Fruit fly (Drosophila melanogaster) whole organism, embryonic: ENCODE data around the gene CG32573.

ENCODE experiments used
- Bgb ChIP-seq: fragments of 200-800 bp; sonication (Bioruptor generic); IDR thresholded peaks from 2 replicates; pipeline ENCODE4 v1.3.6; 2022; ENCODE audit warnings: missing biosample characterization, missing genetic modification characterization; ENCODE audit not compliant: partially characterized antibody
- CG10209 ChIP-seq: fragments of 200-800 bp; sonication (Bioruptor generic); optimal IDR thresholded peaks from 3 replicates; lab custom pipeline; 2017; ENCODE audit warnings: missing biosample characterization, mild to moderate bottlenecking, missing genetic modification characterization, missing genetic modification reagents
- CG1024 ChIP-seq: fragments of 200-800 bp; sonication (Bioruptor generic); IDR thresholded peaks from 2 replicates; pipeline ENCODE4 v1.3.6; 2022; ENCODE audit warnings: missing biosample characterization, missing genetic modification characterization
- CG12071 ChIP-seq: fragments of 200-800 bp; sonication (Bioruptor generic); optimal IDR thresholded peaks from 3 replicates; lab custom pipeline; 2018; ENCODE audit warnings: missing biosample characterization, mild to moderate bottlenecking, missing genetic modification characterization
- CG13624 ChIP-seq: fragments of 200-800 bp; sonication (Bioruptor generic); optimal IDR thresholded peaks from 2 replicates; lab custom pipeline; 2016; ENCODE audit warnings: missing biosample characterization, missing genetic modification characterization
- CG14965 ChIP-seq: fragments of 200-800 bp; sonication (Bioruptor generic); optimal IDR thresholded peaks from 2 replicates; lab custom pipeline; 2016; ENCODE audit warnings: missing biosample characterization, missing genetic modification characterization, borderline replicate concordance
- CG16815 ChIP-seq: fragments of 200-800 bp; sonication (Bioruptor generic); optimal IDR thresholded peaks from 3 replicates; lab custom pipeline; 2017; ENCODE audit warnings: missing biosample characterization, mild to moderate bottlenecking, missing genetic modification characterization
- CG18764 ChIP-seq: fragments of 200-800 bp; sonication (Bioruptor generic); optimal IDR thresholded peaks from 3 replicates; lab custom pipeline; 2016; ENCODE audit warnings: missing biosample characterization, missing genetic modification characterization
- CG33557 ChIP-seq: fragments of 200-800 bp; sonication (Bioruptor generic); optimal IDR thresholded peaks from 2 replicates; lab custom pipeline; 2019; ENCODE audit warnings: missing biosample characterization, mild to moderate bottlenecking, missing genetic modification characterization, moderate library complexity
- CG3407 ChIP-seq: fragments of 200-800 bp; sonication (Bioruptor generic); optimal IDR thresholded peaks from 2 replicates; lab custom pipeline; 2018; ENCODE audit warnings: missing biosample characterization, mild to moderate bottlenecking, missing genetic modification characterization
- CG34224 ChIP-seq: fragments of 200-800 bp; sonication (Bioruptor generic); IDR thresholded peaks from 3 replicates; pipeline ENCODE4 v1.3.6; 2022; ENCODE audit warnings: missing biosample characterization, missing genetic modification characterization; ENCODE audit not compliant: partially characterized antibody
- CG43689 ChIP-seq: fragments of 200-800 bp; sonication (Bioruptor generic); IDR thresholded peaks from 2 replicates; pipeline ENCODE4 v1.3.6; 2022; ENCODE audit warnings: missing biosample characterization, missing genetic modification characterization
- CG4404 ChIP-seq: fragments of 200-800 bp; sonication (Bioruptor generic); IDR thresholded peaks from 2 replicates; pipeline ENCODE4 v1.3.6; 2022; ENCODE audit warnings: missing biosample characterization, missing genetic modification characterization
- CG8290 ChIP-seq, 3 experiments: fragments of 200-800 bp; sonication (Bioruptor generic); optimal IDR thresholded peaks; 2 replicates each; lab custom pipeline; 2016 to 2019; ENCODE audit warnings: missing biosample characterization in 3 of 3, missing genetic modification characterization in 3 of 3, mild to moderate bottlenecking in 2 of 3, moderate library complexity in 1 of 3
- CG8359 ChIP-seq: fragments of 200-800 bp; sonication (Bioruptor generic); optimal IDR thresholded peaks from 2 replicates; lab custom pipeline; 2017; ENCODE audit warnings: missing biosample characterization, mild to moderate bottlenecking, missing genetic modification characterization, borderline replicate concordance
- CG9727 ChIP-seq: fragments of 200-800 bp; sonication (Bioruptor generic); optimal IDR thresholded peaks from 3 replicates; lab custom pipeline; 2017; ENCODE audit warnings: missing biosample characterization, mild to moderate bottlenecking, missing genetic modification characterization
- CG9932 ChIP-seq: fragments of 200-800 bp; sonication (Bioruptor generic); IDR thresholded peaks from 2 replicates; pipeline ENCODE4 v1.3.6; 2022; ENCODE audit warnings: missing biosample characterization, missing genetic modification characterization
- Chrac-16 ChIP-seq: fragments of 200-800 bp; sonication (Bioruptor generic); optimal IDR thresholded peaks from 3 replicates; lab custom pipeline; 2016; ENCODE audit warnings: missing biosample characterization, missing genetic modification characterization
- CrebB ChIP-seq: fragments of 200-800 bp; sonication (Bioruptor generic); optimal IDR thresholded peaks from 3 replicates; lab custom pipeline; 2018; ENCODE audit warnings: missing biosample characterization, mild to moderate bottlenecking, missing genetic modification characterization
- Dref ChIP-seq: fragments of 200-800 bp; sonication (Bioruptor generic); IDR thresholded peaks from 2 replicates; pipeline ENCODE4 v1.3.6; 2022; ENCODE audit warnings: missing biosample characterization, missing genetic modification characterization
- HLHmδ ChIP-seq: fragments of 200-800 bp; sonication (Bioruptor generic); optimal IDR thresholded peaks from 2 replicates; lab custom pipeline; 2018; ENCODE audit warnings: missing biosample characterization, mild to moderate bottlenecking, missing genetic modification characterization, moderate library complexity
- Hand ChIP-seq: fragments of 200-800 bp; sonication (Bioruptor generic); optimal IDR thresholded peaks from 2 replicates; lab custom pipeline; 2017; ENCODE audit warnings: mild to moderate bottlenecking, missing biosample characterization, missing genetic modification reagents, missing genetic modification characterization
- NFAT ChIP-seq: fragments of 200-800 bp; sonication (Bioruptor generic); IDR thresholded peaks from 2 replicates; pipeline ENCODE4 v1.3.6; 2022; ENCODE audit warnings: missing biosample characterization, missing genetic modification characterization
- Ptx1 ChIP-seq: fragments of 200-800 bp; sonication (Bioruptor generic); IDR thresholded peaks from 2 replicates; pipeline ENCODE4 v1.3.6; 2022; ENCODE audit warnings: missing biosample characterization, missing genetic modification characterization
- Taf1 ChIP-seq: fragments of 200-800 bp; sonication (Bioruptor generic); IDR thresholded peaks from 2 replicates; pipeline ENCODE4 v1.3.6; 2022; ENCODE audit warnings: missing biosample characterization, missing genetic modification characterization
- Vsx1 ChIP-seq: fragments of 200-800 bp; sonication (Bioruptor generic); optimal IDR thresholded peaks from 2 replicates; lab custom pipeline; 2017; ENCODE audit warnings: missing biosample characterization, mild to moderate bottlenecking, missing genetic modification characterization, missing genetic modification reagents
- ash1 ChIP-seq: fragments of 200-800 bp; sonication (Bioruptor generic); optimal IDR thresholded peaks from 2 replicates; lab custom pipeline; 2018; ENCODE audit warnings: missing biosample characterization, mild to moderate bottlenecking, missing genetic modification characterization
- bab2 ChIP-seq: fragments of 200-800 bp; sonication (Bioruptor generic); optimal IDR thresholded peaks from 2 replicates; lab custom pipeline; 2016; ENCODE audit warnings: missing biosample characterization, missing genetic modification characterization
- dmrt99B ChIP-seq: fragments of 200-800 bp; sonication (Bioruptor generic); optimal IDR thresholded peaks from 2 replicates; lab custom pipeline; 2018; ENCODE audit warnings: missing biosample characterization, mild to moderate bottlenecking, missing genetic modification characterization, moderate library complexity
- dpn ChIP-seq, 2 experiments: fragments of 200-800 bp; sonication (Bioruptor generic); optimal IDR thresholded peaks; 3 replicates each; lab custom pipeline; 2016; ENCODE audit warnings: missing biosample characterization in 2 of 2, missing genetic modification characterization in 2 of 2
- eve ChIP-seq, 2 experiments: fragments of >200 bp; optimal IDR thresholded peaks; 2 replicates each; lab custom pipeline; 2017; ENCODE audit warnings: missing biosample characterization in 2 of 2, missing genetic modification characterization in 2 of 2
- gsb ChIP-seq: fragments of 200-800 bp; sonication (Bioruptor generic); IDR thresholded peaks from 2 replicates; pipeline ENCODE4 v1.3.6; 2022; ENCODE audit warnings: missing biosample characterization, missing genetic modification characterization
- jigr1 ChIP-seq: fragments of 200-800 bp; sonication (Bioruptor generic); IDR thresholded peaks from 3 replicates; pipeline ENCODE4 v1.3.6; 2022; ENCODE audit warnings: missing biosample characterization, missing genetic modification characterization
- lilli ChIP-seq: fragments of 200-800 bp; sonication (Bioruptor generic); optimal IDR thresholded peaks from 3 replicates; lab custom pipeline; 2016; ENCODE audit warnings: missing biosample characterization, missing genetic modification characterization
- lov ChIP-seq, 2 experiments: fragments of 200-800 bp in 1 of 2; fragments of >200 bp in 1 of 2; sonication (Bioruptor generic) in 1 of 2; IDR thresholded peaks in 1 of 2; optimal IDR thresholded peaks in 1 of 2; 2 replicates in 1 of 2; 3 replicates in 1 of 2; pipeline versions ENCODE4 v1.3.6 to Lab custom; 2017 to 2022; ENCODE audit warnings: missing biosample characterization in 1 of 2, missing genetic modification characterization in 1 of 2
- nerfin-1 ChIP-seq: fragments of 200-800 bp; sonication (Bioruptor generic); optimal IDR thresholded peaks from 3 replicates; lab custom pipeline; 2019; ENCODE audit warnings: missing biosample characterization, mild to moderate bottlenecking, missing genetic modification characterization, moderate library complexity
- peb ChIP-seq: fragments of 200-800 bp; sonication (Bioruptor generic); IDR thresholded peaks from 2 replicates; pipeline ENCODE4 v1.3.6; 2022; ENCODE audit warnings: missing biosample characterization, missing genetic modification characterization
- repo ChIP-seq: fragments of 200-800 bp; sonication (Bioruptor generic); optimal IDR thresholded peaks from 2 replicates; lab custom pipeline; 2016; ENCODE audit warnings: missing biosample characterization, missing genetic modification characterization
- sc ChIP-seq, 3 experiments: fragments of >200 bp in 2 of 3; fragments of 200-800 bp in 1 of 3; sonication (Bioruptor generic) in 1 of 3; optimal IDR thresholded peaks; 2 replicates in 2 of 3; 3 replicates in 1 of 3; lab custom pipeline; 2017; ENCODE audit warnings: mild to moderate bottlenecking in 1 of 3, missing biosample characterization in 1 of 3, missing genetic modification characterization in 1 of 3, missing genetic modification reagents in 1 of 3
- sd ChIP-seq: fragments of 200-800 bp; sonication (Bioruptor generic); optimal IDR thresholded peaks from 3 replicates; lab custom pipeline; 2018; ENCODE audit warnings: missing biosample characterization, mild to moderate bottlenecking, missing genetic modification characterization, moderate library complexity
- seq ChIP-seq: fragments of 200-800 bp; sonication (Bioruptor generic); IDR thresholded peaks from 2 replicates; pipeline ENCODE4 v1.3.6; 2022; ENCODE audit warnings: missing biosample characterization, missing genetic modification characterization
- sqz ChIP-seq: fragments of 200-800 bp; sonication (Bioruptor generic); optimal IDR thresholded peaks from 3 replicates; lab custom pipeline; 2018; ENCODE audit warnings: missing biosample characterization, mild to moderate bottlenecking, missing genetic modification characterization
- sr ChIP-seq: fragments of 200-800 bp; sonication (Bioruptor generic); IDR thresholded peaks from 3 replicates; pipeline ENCODE4 v1.3.6; 2022; ENCODE audit warnings: missing biosample characterization, missing genetic modification characterization
- twi ChIP-seq: fragments of 200-800 bp; optimal IDR thresholded peaks from 2 replicates; lab custom pipeline; 2019; ENCODE audit warnings: missing biosample characterization, mild to moderate bottlenecking, missing genetic modification characterization, moderate library complexity
- vnd ChIP-seq: fragments of 200-800 bp; sonication (Bioruptor generic); IDR thresholded peaks from 3 replicates; pipeline ENCODE4 v1.3.6; 2022; ENCODE audit warnings: missing biosample characterization, missing genetic modification characterization; ENCODE audit not compliant: partially characterized antibody
- vvl ChIP-seq: fragments of 200-800 bp; sonication (Bioruptor generic); IDR thresholded peaks from 2 replicates; pipeline ENCODE4 v1.3.6; 2022; ENCODE audit warnings: missing biosample characterization, missing genetic modification characterization

The CG32573 gene

DNA sequence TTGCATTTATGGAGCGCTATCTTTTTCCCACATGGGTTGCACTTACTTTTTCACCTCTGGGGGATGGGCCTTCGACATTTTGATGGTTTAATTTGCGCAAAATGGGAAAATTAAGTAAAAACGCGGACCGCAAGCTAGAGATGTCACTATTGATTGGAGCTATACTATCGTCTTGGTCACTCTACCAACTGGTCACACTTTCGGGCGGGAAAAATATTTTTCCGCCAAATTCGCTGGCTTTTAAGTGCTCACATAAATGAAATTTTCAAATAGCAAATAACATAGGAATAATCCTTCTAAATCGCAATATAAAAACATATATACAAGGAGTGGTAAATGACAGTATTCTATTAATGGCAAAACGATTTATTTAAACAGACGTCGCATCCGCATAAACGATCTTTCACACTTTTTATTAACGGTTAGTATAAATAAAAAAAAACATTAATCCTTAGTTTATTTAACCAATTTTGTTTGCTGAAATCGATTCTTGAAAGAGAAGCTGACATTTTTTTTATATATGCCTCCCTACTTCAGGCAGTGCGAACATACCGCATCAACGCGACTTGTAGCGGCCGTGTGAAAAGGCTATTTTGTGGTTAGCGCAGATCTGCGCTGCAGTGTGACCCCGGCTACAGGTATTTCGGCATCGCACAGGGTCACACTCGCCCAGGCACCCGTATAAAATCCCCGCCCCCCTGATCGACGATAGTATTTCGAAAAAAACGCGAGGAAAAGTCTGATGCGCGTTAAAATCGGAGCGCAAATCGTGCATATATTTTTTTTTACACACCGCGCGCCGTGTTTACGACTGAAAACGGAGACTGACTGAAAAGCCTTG, 10.7 kb upstream of the CG32573 start, which contains the start of the genes SNRPG and mthl1 (continued):
- peak; percentile 95 for TF ChIP-seq CG9932 (GFP tag; lab: Robert Waterston, UW)
- TF ChIP-seq Bgb = peak; percentile 69
- peak; percentile 19 for TF ChIP-seq HLHmδ (GFP tag; lab: Kevin White, UChicago)
- TF ChIP-seq Dref (GFP tag; lab: Robert Waterston, UW) = peak; percentile 53
- no peak for TF ChIP-seq Hand
- peak; percentile 84 for TF ChIP-seq gsb (GFP tag; lab: Robert Waterston, UW)
- peak; percentile 83 for TF ChIP-seq CG43689
- peak; percentile 49 for TF ChIP-seq CG3407 (GFP tag; lab: Kevin White, UChicago)
- TF ChIP-seq Ptx1 (GFP tag; lab: Robert Waterston, UW) = peak; percentile 95
- no peak for TF ChIP-seq lov (optimal IDR thresholded peaks at IDR 0.05; lab: Kevin White, UChicago)
- peak; percentile 74; the same call in 1 of the 3 replicates for TF ChIP-seq lov (GFP tag; IDR thresholded peaks at IDR 0.05; lab: Robert Waterston, UW)
- TF ChIP-seq CG16815 (GFP tag; lab: Kevin White, UChicago) = peak; percentile 83
- no peak for TF ChIP-seq CG8290 (GFP tag; optimal IDR thresholded peaks at IDR 0.05; lab: Kevin White, UChicago)
- TF ChIP-seq CG8290 (tag; optimal IDR thresholded peaks at IDR 0.05; lab: Kevin White, UChicago) = peak in 1 of 2 experiments; percentile 82
- TF ChIP-seq CG13624 (GFP tag; lab: Kevin White, UChicago) = peak; percentile 76
- TF ChIP-seq Taf1 (GFP tag; lab: Robert Waterston, UW) = peak; percentile 76
- no peak for TF ChIP-seq CG33557
- TF ChIP-seq CG34224 (GFP tag; lab: Robert Waterston, UW) = peak; percentile 65
- no peak for TF ChIP-seq CG14965 (GFP tag; lab: Kevin White, UChicago)
- TF ChIP-seq CG9727 = peak; percentile 60
- TF ChIP-seq lilli (GFP tag; lab: Kevin White, UChicago) = peak; percentile 55
- no peak for TF ChIP-seq twi (tag; lab: Kevin White, UChicago)
- peak; percentile 37 for TF ChIP-seq nerfin-1 (tag; lab: Kevin White, UChicago)
- TF ChIP-seq CG1024 (GFP tag; lab: Robert Waterston, UW) = peak; percentile 84
- no peak for TF ChIP-seq eve (GFP tag; optimal IDR thresholded peaks at IDR 0.05; lab: Kevin White, UChicago)
- TF ChIP-seq NFAT (GFP tag; lab: Robert Waterston, UW) = peak; percentile 96
- TF ChIP-seq CG12071 (GFP tag; lab: Kevin White, UChicago) = peak; percentile 23
- peak; percentile 74 for TF ChIP-seq CG10209 (GFP tag; lab: Kevin White, UChicago)
- TF ChIP-seq vvl (GFP tag; lab: Robert Waterston, UW) = peak; percentile 94
- TF ChIP-seq sqz (GFP tag; lab: Kevin White, UChicago) = peak; percentile 96
- peak; percentile 45 for TF ChIP-seq sd (tag; lab: Kevin White, UChicago)
- TF ChIP-seq vnd (GFP tag; lab: Robert Waterston, UW) = peak; percentile 66
- TF ChIP-seq CrebB = peak; percentile 47
- peak; percentile 82 for TF ChIP-seq bab2 (GFP tag; lab: Kevin White, UChicago)
- no peak for TF ChIP-seq sc (optimal IDR thresholded peaks at IDR 0.05; lab: Kevin White, UChicago)
- TF ChIP-seq sc (GFP tag; optimal IDR thresholded peaks at IDR 0.05; lab: Kevin White, UChicago) = peak; percentile 25
- no peak for TF ChIP-seq ash1
- peak; percentile 74 for TF ChIP-seq dmrt99B (tag; lab: Kevin White, UChicago)
- TF ChIP-seq sr (GFP tag; lab: Robert Waterston, UW) = peak; percentile 71; the same call in 1 of the 3 replicates
- TF ChIP-seq Chrac-16 (GFP tag; lab: Kevin White, UChicago) = peak; percentile 87
- peak; percentile 68 for TF ChIP-seq peb (GFP tag; lab: Robert Waterston, UW)
- peak; percentile 81 for TF ChIP-seq seq
- TF ChIP-seq CG4404 (GFP tag; lab: Robert Waterston, UW) = peak; percentile 86
- peak; percentile 38 to 81 for TF ChIP-seq dpn (GFP tag; optimal IDR thresholded peaks at IDR 0.05; lab: Kevin White, UChicago)
- peak; percentile 59 for TF ChIP-seq CG18764 (GFP tag; lab: Kevin White, UChicago)
- TF ChIP-seq jigr1 (GFP tag; lab: Robert Waterston, UW) = peak; percentile 92
- TF ChIP-seq CG8359 (GFP tag; lab: Kevin White, UChicago) = no peak
- no peak for TF ChIP-seq Vsx1 (GFP tag; lab: Kevin White, UChicago)
- peak; percentile 9 for TF ChIP-seq repo
